Fruit fly (Drosophila melanogaster) whole organism, embryonic: ENCODE results near the gene twr.

ENCODE experiments used
- CG10321 ChIP-seq: fragments of 200-800 bp; sonication (Bioruptor generic); IDR thresholded peaks from 2 replicates; pipeline ENCODE4 v1.3.6; 2022; ENCODE audit warnings: missing biosample characterization, missing genetic modification characterization
- CG12104 ChIP-seq: fragments of 200-800 bp; sonication (Bioruptor generic); optimal IDR thresholded peaks from 3 replicates; lab custom pipeline; 2016; ENCODE audit warnings: missing biosample characterization, missing genetic modification characterization
- CG13287 ChIP-seq: fragments of 200-800 bp; sonication (Bioruptor generic); IDR thresholded peaks from 2 replicates; pipeline ENCODE4 v1.3.6; 2022; ENCODE audit warnings: missing biosample characterization, missing genetic modification characterization; ENCODE audit not compliant: partially characterized antibody
- CG14667 ChIP-seq: fragments of 200-800 bp; sonication (Bioruptor generic); IDR thresholded peaks from 2 replicates; pipeline ENCODE4 v1.3.6; 2022; ENCODE audit warnings: missing biosample characterization, missing genetic modification characterization
- CG14965 ChIP-seq: fragments of 200-800 bp; sonication (Bioruptor generic); optimal IDR thresholded peaks from 2 replicates; lab custom pipeline; 2016; ENCODE audit warnings: missing biosample characterization, missing genetic modification characterization, borderline replicate concordance
- CG15011 ChIP-seq: fragments of 200-800 bp; sonication (Bioruptor generic); optimal IDR thresholded peaks from 3 replicates; lab custom pipeline; 2018; ENCODE audit warnings: missing biosample characterization, mild to moderate bottlenecking, missing genetic modification characterization
- CG15073 ChIP-seq: fragments of 200-800 bp; sonication (Bioruptor generic); optimal IDR thresholded peaks from 2 replicates; lab custom pipeline; 2016; ENCODE audit warnings: missing biosample characterization, missing genetic modification characterization
- CG1602 ChIP-seq: fragments of 200-800 bp; sonication (Bioruptor generic); optimal IDR thresholded peaks from 3 replicates; lab custom pipeline; 2016; ENCODE audit warnings: missing biosample characterization, missing genetic modification characterization
- CG31365 ChIP-seq: fragments of 200-800 bp; sonication (Bioruptor generic); optimal IDR thresholded peaks from 2 replicates; lab custom pipeline; 2018; ENCODE audit warnings: missing biosample characterization, mild to moderate bottlenecking, missing genetic modification characterization
- CG32772 ChIP-seq: fragments of 200-800 bp; sonication (Bioruptor generic); IDR thresholded peaks from 2 replicates; pipeline ENCODE4 v1.3.6; 2022; ENCODE audit warnings: missing biosample characterization, missing genetic modification characterization
- CG34376 ChIP-seq: fragments of 200-800 bp; sonication (Bioruptor generic); optimal IDR thresholded peaks from 2 replicates; lab custom pipeline; 2018; ENCODE audit warnings: missing biosample characterization, mild to moderate bottlenecking, missing genetic modification characterization
- CG4424 ChIP-seq: fragments of 200-800 bp; sonication (Bioruptor generic); optimal IDR thresholded peaks from 3 replicates; lab custom pipeline; 2016; ENCODE audit warnings: missing biosample characterization, missing genetic modification characterization
- CG5180 ChIP-seq: fragments of 200-800 bp; sonication (Bioruptor generic); optimal IDR thresholded peaks from 3 replicates; lab custom pipeline; 2017; ENCODE audit warnings: missing biosample characterization, missing genetic modification characterization, mild to moderate bottlenecking, moderate library complexity, missing genetic modification reagents
- CG7745 ChIP-seq: fragments of 200-800 bp; sonication (Bioruptor generic); optimal IDR thresholded peaks from 2 replicates; lab custom pipeline; 2018; ENCODE audit warnings: missing biosample characterization, mild to moderate bottlenecking, missing genetic modification characterization, moderate library complexity
- CG7963 ChIP-seq: fragments of 200-800 bp; sonication (Bioruptor generic); IDR thresholded peaks from 3 replicates; pipeline ENCODE4 v1.3.6; 2022; ENCODE audit warnings: missing biosample characterization, missing genetic modification characterization; ENCODE audit not compliant: partially characterized antibody
- CG8290 ChIP-seq, 3 experiments: fragments of 200-800 bp; sonication (Bioruptor generic); optimal IDR thresholded peaks; 2 replicates each; lab custom pipeline; 2016 to 2019; ENCODE audit warnings: missing biosample characterization in 3 of 3, missing genetic modification characterization in 3 of 3, mild to moderate bottlenecking in 2 of 3, moderate library complexity in 1 of 3
- CG8478 ChIP-seq: fragments of >200 bp; optimal IDR thresholded peaks from 2 replicates; lab custom pipeline; 2018
- CG9609 ChIP-seq: fragments of 200-800 bp; sonication (Bioruptor generic); optimal IDR thresholded peaks from 3 replicates; lab custom pipeline; 2016; ENCODE audit warnings: missing biosample characterization, missing genetic modification characterization
- CG9797 ChIP-seq: fragments of 200-800 bp; sonication (Bioruptor generic); optimal IDR thresholded peaks from 3 replicates; lab custom pipeline; 2018; ENCODE audit warnings: missing biosample characterization, mild to moderate bottlenecking, missing genetic modification characterization
- CG9817 ChIP-seq: fragments of 200-800 bp; sonication (Bioruptor generic); optimal IDR thresholded peaks from 2 replicates; lab custom pipeline; 2018; ENCODE audit warnings: missing biosample characterization, mild to moderate bottlenecking, missing genetic modification characterization, moderate library complexity
- CoRest ChIP-seq: fragments of 200-800 bp; sonication (Bioruptor generic); optimal IDR thresholded peaks from 3 replicates; lab custom pipeline; 2018; ENCODE audit warnings: missing biosample characterization, mild to moderate bottlenecking, missing genetic modification characterization, moderate library complexity
- D ChIP-seq, 2 experiments: fragments of 200-800 bp in 1 of 2; fragments of >200 bp in 1 of 2; sonication (Bioruptor generic) in 1 of 2; optimal IDR thresholded peaks; 2 replicates in 1 of 2; 3 replicates in 1 of 2; lab custom pipeline; 2017; ENCODE audit warnings: mild to moderate bottlenecking in 1 of 2, missing biosample characterization in 1 of 2, missing genetic modification characterization in 1 of 2, missing genetic modification reagents in 1 of 2
- Dbx ChIP-seq: fragments of 200-800 bp; sonication (Bioruptor generic); IDR thresholded peaks from 3 replicates; pipeline ENCODE4 v1.3.6; 2022; ENCODE audit warnings: missing biosample characterization, missing genetic modification characterization
- Doc3 ChIP-seq: fragments of 200-800 bp; sonication (Bioruptor generic); IDR thresholded peaks from 3 replicates; pipeline ENCODE4 v1.3.6; 2022; ENCODE audit warnings: missing biosample characterization, missing genetic modification characterization; ENCODE audit not compliant: partially characterized antibody
- Eip74EF ChIP-seq, 2 experiments: fragments of 200-800 bp in 1 of 2; fragments of >200 bp in 1 of 2; sonication (Bioruptor generic) in 1 of 2; optimal IDR thresholded peaks; 2 replicates each; lab custom pipeline; 2017 to 2019; ENCODE audit warnings: missing biosample characterization in 2 of 2, missing genetic modification characterization in 2 of 2, mild to moderate bottlenecking in 1 of 2, moderate library complexity in 1 of 2
- Gug ChIP-seq: fragments of 200-800 bp; sonication (Bioruptor generic); IDR thresholded peaks from 4 replicates; pipeline ENCODE4 v1.3.6; 2022; ENCODE audit warnings: missing biosample characterization, missing genetic modification characterization
- Hr78 ChIP-seq, 2 experiments: fragments of 200-800 bp in 1 of 2; fragments of >200 bp in 1 of 2; sonication (Bioruptor generic) in 1 of 2; optimal IDR thresholded peaks; 2 replicates each; lab custom pipeline; 2017 to 2019; ENCODE audit warnings: missing biosample characterization in 2 of 2, missing genetic modification characterization in 2 of 2, mild to moderate bottlenecking in 1 of 2, moderate library complexity in 1 of 2
- Jarid2 ChIP-seq: fragments of 200-800 bp; sonication (Bioruptor generic); optimal IDR thresholded peaks from 3 replicates; lab custom pipeline; 2017; ENCODE audit warnings: mild to moderate bottlenecking, missing biosample characterization, missing genetic modification reagents, missing genetic modification characterization
- Meics ChIP-seq: fragments of 200-800 bp; sonication (Bioruptor generic); optimal IDR thresholded peaks from 2 replicates; lab custom pipeline; 2017; ENCODE audit warnings: missing biosample characterization, mild to moderate bottlenecking, missing genetic modification characterization
- Nf-YB ChIP-seq: fragments of 200-800 bp; sonication (Bioruptor generic); optimal IDR thresholded peaks from 3 replicates; lab custom pipeline; 2019; ENCODE audit warnings: missing biosample characterization, mild to moderate bottlenecking, missing genetic modification characterization, moderate library complexity
- Poxn ChIP-seq: fragments of 200-800 bp; sonication (Bioruptor generic); IDR thresholded peaks from 2 replicates; pipeline ENCODE4 v1.3.6; 2022; ENCODE audit warnings: missing biosample characterization, missing genetic modification characterization
- Rx ChIP-seq: fragments of 200-800 bp; sonication (Bioruptor generic); IDR thresholded peaks from 2 replicates; pipeline ENCODE4 v1.3.6; 2022; ENCODE audit warnings: missing biosample characterization, missing genetic modification characterization
- bsh ChIP-seq, 2 experiments: fragments of 200-800 bp; sonication (Bioruptor generic); optimal IDR thresholded peaks; 2 replicates each; lab custom pipeline; 2017 to 2018; ENCODE audit warnings: mild to moderate bottlenecking in 2 of 2, missing biosample characterization in 2 of 2, missing genetic modification characterization in 2 of 2, moderate library complexity in 1 of 2
- cas ChIP-seq: fragments of 200-800 bp; sonication (Bioruptor generic); IDR thresholded peaks from 2 replicates; pipeline ENCODE4 v1.3.6; 2022; ENCODE audit warnings: missing biosample characterization, missing genetic modification characterization
- dmrt99B ChIP-seq: fragments of 200-800 bp; sonication (Bioruptor generic); optimal IDR thresholded peaks from 2 replicates; lab custom pipeline; 2018; ENCODE audit warnings: missing biosample characterization, mild to moderate bottlenecking, missing genetic modification characterization, moderate library complexity
- fru ChIP-seq: fragments of >200 bp; optimal IDR thresholded peaks from 2 replicates; lab custom pipeline; 2017
- gfzf ChIP-seq: fragments of 200-800 bp; sonication (Bioruptor generic); optimal IDR thresholded peaks from 2 replicates; lab custom pipeline; 2016; ENCODE audit warnings: missing biosample characterization, mild to moderate bottlenecking, missing genetic modification characterization, moderate library complexity
- insv ChIP-seq, 2 experiments: fragments of 200-800 bp; sonication (Bioruptor generic); optimal IDR thresholded peaks; 3 replicates each; lab custom pipeline; 2016 to 2018; ENCODE audit warnings: missing biosample characterization in 2 of 2, missing genetic modification characterization in 2 of 2
- nerfin-2 ChIP-seq: fragments of 200-800 bp; sonication (Bioruptor generic); IDR thresholded peaks from 2 replicates; pipeline ENCODE4 v1.3.6; 2022; ENCODE audit warnings: missing biosample characterization, missing genetic modification characterization; ENCODE audit not compliant: partially characterized antibody
- odd ChIP-seq: fragments of 200-800 bp; sonication (Bioruptor generic); optimal IDR thresholded peaks from 2 replicates; lab custom pipeline; 2017; ENCODE audit warnings: missing biosample characterization, mild to moderate bottlenecking, missing genetic modification characterization
- p53 ChIP-seq: fragments of 200-800 bp; sonication (Bioruptor generic); optimal IDR thresholded peaks from 2 replicates; lab custom pipeline; 2016; ENCODE audit warnings: missing biosample characterization, missing genetic modification characterization
- prd ChIP-seq, 3 experiments: fragments of >200 bp in 2 of 3; fragments of 200-800 bp in 1 of 3; sonication (Bioruptor generic) in 1 of 3; optimal IDR thresholded peaks in 2 of 3; IDR thresholded peaks in 1 of 3; 2 replicates in 2 of 3; 3 replicates in 1 of 3; pipeline versions ENCODE4 v1.3.6 to Lab custom; 2017 to 2022; ENCODE audit warnings: missing biosample characterization in 1 of 3, missing genetic modification characterization in 1 of 3
- pros ChIP-seq: fragments of 200-800 bp; sonication (Bioruptor generic); optimal IDR thresholded peaks from 3 replicates; lab custom pipeline; 2019; ENCODE audit warnings: missing biosample characterization, mild to moderate bottlenecking, missing genetic modification characterization, moderate library complexity
- rib ChIP-seq: fragments of 200-800 bp; sonication (Bioruptor generic); IDR thresholded peaks from 2 replicates; pipeline ENCODE4 v1.3.6; 2022; ENCODE audit warnings: missing biosample characterization, missing genetic modification characterization
- tll ChIP-seq, 2 experiments: fragments of 200-800 bp in 1 of 2; fragments of >200 bp in 1 of 2; sonication (Bioruptor generic) in 1 of 2; optimal IDR thresholded peaks; 2 replicates each; lab custom pipeline; 2017 to 2019; ENCODE audit warnings: missing biosample characterization in 2 of 2, missing genetic modification characterization in 2 of 2, mild to moderate bottlenecking in 1 of 2, moderate library complexity in 1 of 2
- trem ChIP-seq: fragments of 200-800 bp; optimal IDR thresholded peaks from 3 replicates; lab custom pipeline; 2019; ENCODE audit warnings: missing biosample characterization, mild to moderate bottlenecking, missing genetic modification characterization, moderate library complexity
- ttk ChIP-seq: fragments of 200-800 bp; sonication (Bioruptor generic); IDR thresholded peaks from 2 replicates; pipeline ENCODE4 v2.1.2; 2022; ENCODE audit warnings: missing biosample characterization, missing genetic modification characterization
- tup ChIP-seq: fragments of 200-800 bp; sonication (Bioruptor generic); optimal IDR thresholded peaks from 2 replicates; lab custom pipeline; 2016; ENCODE audit warnings: missing biosample characterization, mild to moderate bottlenecking, missing genetic modification characterization, moderate library complexity
- wor ChIP-seq: fragments of 200-800 bp; sonication (Bioruptor generic); IDR thresholded peaks from 2 replicates; pipeline ENCODE4 v1.3.6; 2022; ENCODE audit warnings: missing biosample characterization, missing genetic modification characterization

The twr gene

DNA sequence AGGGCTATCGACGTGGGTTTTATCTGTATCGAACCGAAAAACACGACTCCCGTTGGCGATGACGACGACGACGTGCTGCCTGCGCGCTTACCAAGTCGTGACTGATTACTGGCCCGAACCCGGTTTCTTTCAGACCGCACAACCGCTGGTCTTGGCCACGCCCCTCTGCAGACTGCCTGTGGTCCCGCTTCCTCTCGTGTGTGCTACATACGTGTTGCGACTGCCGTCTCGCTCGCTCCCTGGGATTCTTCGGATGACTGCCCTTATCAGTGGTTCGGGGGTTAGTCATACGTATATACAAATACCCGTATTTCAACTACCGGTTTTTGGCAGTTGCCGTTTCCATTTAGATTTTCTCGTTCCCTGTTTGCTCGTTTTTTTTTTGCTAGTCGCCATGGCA lies 20.8 kb downstream of the twr start, which contains the start of gene lab (continued):
- no peak for TF ChIP-seq Dbx (GFP tag; lab: Robert Waterston, UW)
- TF ChIP-seq CG14965 (GFP tag; lab: Kevin White, UChicago) = no peak
- TF ChIP-seq prd (optimal IDR thresholded peaks at IDR 0.05; lab: Kevin White, UChicago) = no peak
- no peak for TF ChIP-seq prd (GFP tag; IDR thresholded peaks at IDR 0.05; lab: Robert Waterston, UW)
- no peak for TF ChIP-seq CG15011 (GFP tag; lab: Kevin White, UChicago)
- no peak for TF ChIP-seq CG32772
- peak; percentile 85 for TF ChIP-seq CG5180 (GFP tag; lab: Kevin White, UChicago)
- no peak for TF ChIP-seq Poxn (GFP tag; lab: Robert Waterston, UW)
- TF ChIP-seq pros (GFP tag; lab: Kevin White, UChicago) = peak; percentile 33
- no peak for TF ChIP-seq Hr78 (GFP tag; optimal IDR thresholded peaks at IDR 0.05; lab: Kevin White, UChicago)
- peak; percentile 92 for TF ChIP-seq Jarid2
- no peak for TF ChIP-seq insv (GFP tag; optimal IDR thresholded peaks at IDR 0.05; lab: Kevin White, UChicago)
- no peak for TF ChIP-seq CG7745 (tag; lab: Kevin White, UChicago)
- peak; percentile 97 for TF ChIP-seq Nf-YB
- no peak for TF ChIP-seq Doc3 (GFP tag; lab: Robert Waterston, UW)
- TF ChIP-seq CG14667 = no peak
- TF ChIP-seq Rx = no peak
- TF ChIP-seq CG31365 = no peak
- peak; percentile 32 for TF ChIP-seq CoRest (tag; lab: Kevin White, UChicago)
- no peak for TF ChIP-seq CG15073
- no peak for TF ChIP-seq CG34376 (GFP tag; lab: Kevin White, UChicago)
- TF ChIP-seq CG8290 (GFP tag; optimal IDR thresholded peaks at IDR 0.05; lab: Kevin White, UChicago) = no peak
- no peak for TF ChIP-seq CG8290 (tag; optimal IDR thresholded peaks at IDR 0.05; lab: Kevin White, UChicago)
- no peak for TF ChIP-seq Eip74EF (GFP tag; optimal IDR thresholded peaks at IDR 0.05; lab: Kevin White, UChicago)
- TF ChIP-seq dmrt99B (tag; lab: Kevin White, UChicago) = no peak
- no peak for TF ChIP-seq wor
- TF ChIP-seq CG9817 = no peak
- no peak for TF ChIP-seq Gug
- TF ChIP-seq bsh (GFP tag; optimal IDR thresholded peaks at IDR 0.05; lab: Kevin White, UChicago) = no peak
- no peak for TF ChIP-seq p53 (GFP tag; lab: Kevin White, UChicago)
- TF ChIP-seq CG1602 = no peak
- no peak for TF ChIP-seq CG12104
- no peak for TF ChIP-seq fru
- TF ChIP-seq CG13287 = peak; percentile 41; the same call in 1 of the 2 replicates
- TF ChIP-seq CG8478 (lab: Kevin White, UChicago) = peak; percentile 89
- TF ChIP-seq CG4424 (GFP tag; lab: Kevin White, UChicago) = no peak
- TF ChIP-seq D (optimal IDR thresholded peaks at IDR 0.05; lab: Kevin White, UChicago) = no peak
- no peak for TF ChIP-seq D (GFP tag; optimal IDR thresholded peaks at IDR 0.05; lab: Kevin White, UChicago)
- TF ChIP-seq tup = no peak
- peak; percentile 99 for TF ChIP-seq CG10321
- TF ChIP-seq cas (GFP tag; lab: Robert Waterston, UW) = no peak
- peak; percentile 10 for TF ChIP-seq odd (GFP tag; lab: Kevin White, UChicago)
- 0 out of 2 replicates have a peak, but pooled peaks have one; percentile 30 for TF ChIP-seq nerfin-2 (GFP tag; lab: Robert Waterston, UW)
- TF ChIP-seq trem (tag; lab: Kevin White, UChicago) = no peak
- TF ChIP-seq ttk (GFP tag; lab: Robert Waterston, UW) = no peak
- TF ChIP-seq tll (GFP tag; optimal IDR thresholded peaks at IDR 0.05; lab: Kevin White, UChicago) = peak in 1 of 2 experiments; percentile 45
- no peak for TF ChIP-seq gfzf (GFP tag; lab: Kevin White, UChicago)
- TF ChIP-seq Meics (GFP tag; lab: Kevin White, UChicago) = no peak
- TF ChIP-seq rib (GFP tag; lab: Robert Waterston, UW) = no peak
- no peak for TF ChIP-seq CG9609 (GFP tag; lab: Kevin White, UChicago)
- TF ChIP-seq CG7963 (GFP tag; lab: Robert Waterston, UW) = no peak
- no peak for TF ChIP-seq CG9797
